Fruit fly (Drosophila melanogaster): ENCODE data around the gene CG45011.

CG45011 gene

DNA sequence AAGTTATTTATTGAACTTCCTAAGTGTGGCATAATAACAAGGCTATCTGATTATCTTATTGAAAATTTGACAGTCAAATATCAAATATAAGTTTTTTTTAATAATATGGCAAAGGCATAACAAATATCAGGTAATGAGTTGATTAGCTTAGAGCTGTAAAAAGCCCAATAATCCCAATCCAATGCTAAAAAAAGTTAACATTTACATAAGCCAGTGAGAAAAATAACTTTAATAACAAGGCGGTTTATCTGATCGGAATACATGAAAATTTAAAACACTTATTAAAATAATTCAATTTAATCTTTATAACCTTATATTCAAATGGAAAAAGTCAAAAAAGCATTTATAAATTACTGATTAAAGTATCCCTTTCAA is 25.6 kb upstream of the CG45011 start:
- no peak for TF ChIP-seq foxo (GFP tag; optimal IDR thresholded peaks at IDR 0.05)
- TF ChIP-seq tai (GFP tag; optimal IDR thresholded peaks at IDR 0.05), result no peak
- TF ChIP-seq Myc (optimal IDR thresholded peaks at IDR 0.05), result peak; percentile 100

DNA sequence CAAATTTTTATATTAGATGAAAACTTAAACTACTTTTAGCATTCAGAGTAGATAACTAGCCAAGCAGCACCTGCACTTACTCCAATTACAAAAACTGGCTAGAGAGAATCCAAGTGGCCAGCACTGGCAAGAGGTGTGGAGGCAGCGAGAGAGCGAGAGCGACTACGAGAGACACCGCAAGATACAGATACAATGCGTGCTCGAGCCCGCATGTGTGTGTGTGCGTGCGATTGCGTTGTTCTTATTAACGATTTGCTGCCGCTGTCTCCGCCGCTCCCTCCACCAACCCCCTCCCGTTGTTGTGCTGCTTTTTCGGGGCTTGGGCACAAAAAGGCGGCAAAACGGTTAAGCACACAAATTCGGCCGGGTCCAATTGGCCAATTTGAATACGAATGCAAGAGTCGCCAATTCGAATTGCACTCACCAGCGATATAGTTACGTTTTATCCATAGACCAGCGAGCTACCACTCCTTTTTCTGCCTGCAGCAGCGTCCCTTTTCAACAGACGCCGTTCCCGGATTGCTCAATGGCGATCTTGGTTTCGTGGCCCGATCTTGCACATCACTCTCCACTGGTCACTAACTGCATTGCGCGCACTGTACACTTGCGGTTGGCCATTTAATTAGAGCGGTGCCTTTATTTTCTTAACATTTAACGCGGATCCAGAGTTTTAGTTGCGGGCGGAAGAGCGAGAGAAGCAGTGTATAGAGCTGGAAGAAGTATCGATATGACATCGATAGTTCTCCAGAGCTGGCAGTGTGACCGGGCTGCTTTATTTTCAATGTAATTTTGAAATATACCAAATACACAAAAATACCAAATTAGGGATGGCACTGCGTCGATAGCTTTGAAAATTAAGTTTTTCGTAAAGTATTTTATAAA is 24.9 kb upstream of the CG45011 start, which contains the start of gene crol:
Gene crol (minus strand): TSS at position 737 of the 882 bp plus-strand sequence.
- TF ChIP-seq Rel (GFP tag; optimal IDR thresholded peaks at IDR 0.05) (no peak), Rel (tag; optimal IDR thresholded peaks at IDR 0.05) (peak; percentile 95), lola (GFP tag; optimal IDR thresholded peaks at IDR 0.05) (no peak), Jra (GFP tag; optimal IDR thresholded peaks at IDR 0.05) (no peak), foxo (GFP tag; optimal IDR thresholded peaks at IDR 0.05) (no peak), dsf (GFP tag; optimal IDR thresholded peaks at IDR 0.05; ENCODE audit: borderline replicate concordance) (peak; percentile 0), Hr83 (GFP tag; optimal IDR thresholded peaks at IDR 0.05; ENCODE audit: poor library complexity, severe bottlenecking) (peak; percentile 38), fru (GFP tag; optimal IDR thresholded peaks at IDR 0.05) (no peak), Hr78 (GFP tag; optimal IDR thresholded peaks at IDR 0.05) (no peak), HLH106 (tag; optimal IDR thresholded peaks at IDR 0.05) (peak; percentile 8), dl (GFP tag; optimal IDR thresholded peaks at IDR 0.05; ENCODE audit: insufficient read depth in 1 of 2, partially characterized antibody in 2 of 2) (peak; percentile 74 to 81), psq (GFP tag; optimal IDR thresholded peaks at IDR 0.05) (peak; percentile 78), ey (GFP tag; optimal IDR thresholded peaks at IDR 0.05) (no peak), usp (GFP tag; optimal IDR thresholded peaks at IDR 0.05) (no peak), h (GFP tag; optimal IDR thresholded peaks at IDR 0.05) (peak; percentile 29), rgr (GFP tag; optimal IDR thresholded peaks at IDR 0.05) (no peak), sage (GFP tag; optimal IDR thresholded peaks at IDR 0.05) (no peak), br (GFP tag; optimal IDR thresholded peaks at IDR 0.05) (peak; percentile 3), brk (GFP tag; optimal IDR thresholded peaks at IDR 0.05) (no peak), Myc (optimal IDR thresholded peaks at IDR 0.05) (peak; percentile 85), pan (optimal IDR thresholded peaks at IDR 0.05) (no peak), CG32264 (GFP tag; optimal IDR thresholded peaks at IDR 0.05) (no peak), Hnf4 (GFP tag; optimal IDR thresholded peaks at IDR 0.05) (peak; percentile 33), dmrt93B (GFP tag; optimal IDR thresholded peaks at IDR 0.05) (no peak), woc (GFP tag; optimal IDR thresholded peaks at IDR 0.05) (peak; percentile 76), GATAd (GFP tag; optimal IDR thresholded peaks at IDR 0.05) (no peak), OdsH (GFP tag; optimal IDR thresholded peaks at IDR 0.05) (no peak), Dfd (GFP tag; optimal IDR thresholded peaks at IDR 0.05) (no peak), Abd-B (GFP tag; optimal IDR thresholded peaks at IDR 0.05) (no peak), jim (GFP tag; optimal IDR thresholded peaks at IDR 0.05) (peak; percentile 84), CG9705 (GFP tag; optimal IDR thresholded peaks at IDR 0.05) (peak; percentile 19), N (GFP tag; optimal IDR thresholded peaks at IDR 0.05) (no peak), Vsx2 (GFP tag; optimal IDR thresholded peaks at IDR 0.05; ENCODE audit: partially characterized antibody) (peak; percentile 58), Sp1 (GFP tag; optimal IDR thresholded peaks at IDR 0.05) (no peak), tai (GFP tag; optimal IDR thresholded peaks at IDR 0.05) (no peak), CrebA (GFP tag; optimal IDR thresholded peaks at IDR 0.05; ENCODE audit: borderline replicate concordance) (no peak), sv (GFP tag; optimal IDR thresholded peaks at IDR 0.05) (no peak), Dif (GFP tag; optimal IDR thresholded peaks at IDR 0.05; ENCODE audit: partially characterized antibody) (peak; percentile 79), Mio (GFP tag; optimal IDR thresholded peaks at IDR 0.05) (no peak)
